Worm (Caenorhabditis elegans): Measurements from ENCODE around the gene Y119D3B.12.

DNA sequence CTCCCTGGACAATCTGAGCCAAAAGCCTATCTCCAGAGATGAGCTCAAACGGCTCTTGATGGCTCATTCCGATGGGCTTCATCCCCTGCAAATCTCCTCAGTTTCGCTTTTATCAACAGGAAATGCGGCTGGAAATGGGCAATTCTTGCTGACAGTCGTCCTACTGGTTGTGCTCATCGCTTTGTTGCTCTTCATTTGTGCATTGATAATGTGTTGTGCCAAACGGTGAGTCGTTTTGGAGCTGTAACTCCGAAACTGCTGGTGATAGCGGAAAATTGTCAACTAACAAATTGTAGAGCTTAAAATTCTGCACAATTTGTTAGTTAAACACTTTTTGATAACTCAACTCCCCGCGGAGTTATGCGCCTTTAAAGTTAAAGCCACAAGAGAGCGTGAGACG lies 23.3 kb upstream of the Y119D3B.12 start:
- no peak for TF ChIP-seq ceh-19 (GFP tag; optimal IDR thresholded peaks at IDR 0.05)
- TF ChIP-seq K09A11.1 (tag; optimal IDR thresholded peaks at IDR 0.05; ENCODE audit: insufficient read depth), result no peak
- no peak for TF ChIP-seq hlh-15 (tag; optimal IDR thresholded peaks at IDR 0.05)
- no peak for TF ChIP-seq sdc-2 (tag; optimal IDR thresholded peaks at IDR 0.05)
- TF ChIP-seq ama-1 (optimal IDR thresholded peaks at IDR 0.05), result no peak
- no peak for TF ChIP-seq nhr-11 (tag; optimal IDR thresholded peaks at IDR 0.05)
- TF ChIP-seq elt-2 (tag; optimal IDR thresholded peaks at IDR 0.05), result no peak
- TF ChIP-seq pha-4 (tag; optimal IDR thresholded peaks at IDR 0.05), result no peak
- TF ChIP-seq pqm-1 (tag; optimal IDR thresholded peaks at IDR 0.05), result no peak
- no peak for TF ChIP-seq dve-1 (tag; optimal IDR thresholded peaks at IDR 0.05)

All from whole organism, late embryonic.